Worm (Caenorhabditis elegans): ENCODE data around the gene Y53F4B.27.

The Y53F4B.27 gene

DNA sequence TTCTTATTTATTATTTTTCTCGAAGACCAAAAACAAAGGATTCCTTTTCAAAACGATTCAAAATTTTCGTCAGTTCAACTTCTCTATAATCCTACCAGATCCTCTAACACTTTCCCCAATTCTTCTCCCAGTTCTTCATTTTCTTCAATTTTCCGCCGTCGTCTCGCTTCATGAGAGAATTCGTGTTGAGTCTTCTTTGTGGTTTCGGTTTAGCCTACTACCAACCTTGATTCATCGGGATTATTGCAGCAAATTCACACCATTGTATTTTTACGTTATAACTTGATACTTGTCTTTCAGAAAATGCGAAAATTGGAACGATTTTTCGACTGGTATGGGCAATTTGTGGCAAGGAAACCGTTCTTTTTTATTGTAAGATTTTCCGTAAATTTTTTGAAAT is 12.2 kb downstream of the Y53F4B.27 start, which contains the start of gene ptr-20:
Gene ptr-20, plus strand, starts transcription at position 301 of the 400 bp plus-strand sequence.
- TF ChIP-seq unc-3 (GFP tag; conservative IDR thresholded peaks at IDR 0.05) (no peak), unc-3 (tag; optimal IDR thresholded peaks at IDR 0.05) (no peak), madf-2 (tag; optimal IDR thresholded peaks at IDR 0.05) (no peak), pha-2 (tag; optimal IDR thresholded peaks at IDR 0.05) (no peak), pax-1 (tag; optimal IDR thresholded peaks at IDR 0.05) (no peak), ets-4 (tag; optimal IDR thresholded peaks at IDR 0.05) (no peak), C38D4.7 (GFP tag; optimal IDR thresholded peaks at IDR 0.05) (no peak), ceh-31 (tag; optimal IDR thresholded peaks at IDR 0.05) (no peak), ceh-34 (tag; optimal IDR thresholded peaks at IDR 0.05) (no peak), ceh-30 (tag; optimal IDR thresholded peaks at IDR 0.05) (no peak), npax-4 (tag; optimal IDR thresholded peaks at IDR 0.05) (no peak)

DNA sequence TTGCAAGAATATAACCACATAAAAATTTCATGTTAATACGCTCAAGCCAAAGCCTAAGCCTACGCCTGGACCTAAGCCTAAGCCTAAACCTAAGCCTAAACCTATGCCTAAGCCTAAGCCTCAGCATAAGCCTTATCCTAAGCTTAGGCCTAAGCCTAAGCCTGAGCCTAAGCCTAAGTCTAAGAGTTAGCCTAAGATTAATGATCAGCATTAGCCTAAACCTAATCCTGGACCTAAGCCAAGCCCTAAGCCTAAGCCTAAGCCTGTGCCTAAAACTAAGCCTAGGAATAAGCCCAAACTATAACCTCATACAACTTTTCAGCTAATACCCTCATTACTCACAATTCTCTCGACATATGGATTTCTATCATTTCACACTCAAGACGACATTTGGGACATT is 12.7 kb downstream of the Y53F4B.27 start:
- no peak for TF ChIP-seq syd-9 (tag; optimal IDR thresholded peaks at IDR 0.05)
- peak; percentile 51 for TF ChIP-seq dve-1 (tag; optimal IDR thresholded peaks at IDR 0.05)

DNA sequence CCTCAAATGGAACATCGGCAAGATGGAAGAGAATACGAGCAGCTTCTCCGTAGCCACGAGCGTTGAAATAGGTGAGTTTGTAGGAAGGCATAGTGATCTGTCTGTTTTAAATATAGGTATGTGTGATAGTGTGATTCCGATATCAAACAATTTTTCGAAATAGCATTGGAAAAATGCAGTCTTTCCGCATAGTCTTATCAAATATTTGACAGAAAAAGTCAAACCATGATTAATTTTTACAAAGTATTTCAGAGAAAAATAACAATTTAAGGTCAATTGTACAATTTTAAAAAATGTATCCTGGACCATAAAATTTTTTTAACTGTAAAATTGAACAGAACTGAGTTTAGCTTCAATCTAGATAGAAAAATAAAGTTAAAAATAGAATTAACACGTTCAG is 18.8 kb downstream of the Y53F4B.27 start, which contains the start of gene gst-26:
Gene gst-26, minus strand, starts transcription at position 101 of the 400 bp plus-strand sequence.
- TF ChIP-seq fkh-6 (tag; optimal IDR thresholded peaks at IDR 0.05): no peak
- TF ChIP-seq ceh-14 (tag; optimal IDR thresholded peaks at IDR 0.05): no peak
- no peak for TF ChIP-seq syd-9 (tag; optimal IDR thresholded peaks at IDR 0.05)
- no peak for TF ChIP-seq unc-3 (GFP tag; conservative IDR thresholded peaks at IDR 0.05)
- TF ChIP-seq unc-3 (tag; optimal IDR thresholded peaks at IDR 0.05): no peak
- TF ChIP-seq ama-1 (optimal IDR thresholded peaks at IDR 0.05): no peak

DNA sequence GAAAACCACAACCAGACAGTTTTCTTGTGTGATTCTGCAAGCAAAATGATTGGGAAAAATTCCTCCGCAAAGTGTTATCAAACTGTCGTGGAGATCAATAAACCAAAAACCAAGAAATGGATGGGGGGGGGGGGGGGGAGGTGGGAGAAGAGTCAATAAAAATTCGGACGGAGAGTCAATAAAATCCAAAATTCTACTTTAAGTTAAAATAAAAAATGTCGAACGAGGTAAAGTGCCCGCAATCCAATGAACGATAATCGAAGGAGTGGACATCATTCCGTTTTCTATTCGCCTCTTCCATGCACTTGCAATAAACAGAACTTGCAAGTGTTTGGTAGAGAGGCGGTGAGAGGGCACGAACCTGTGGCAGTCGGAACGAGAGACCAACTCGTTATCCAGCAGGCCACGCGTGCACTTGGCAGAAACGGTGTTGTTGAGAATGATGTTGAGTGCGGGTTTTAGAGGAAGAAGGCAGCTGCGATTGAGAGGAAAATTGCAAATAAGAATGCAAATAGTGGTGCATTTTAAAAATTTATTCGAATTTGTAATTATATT is 20.1 kb downstream of the Y53F4B.27 start, which contains the start of gene gst-27:
Gene gst-27, minus strand, starts transcription at position 51 of the 555 bp plus-strand sequence.
- TF ChIP-seq syd-9 (tag; optimal IDR thresholded peaks at IDR 0.05) (peak; percentile 75), ahr-1 (tag; optimal IDR thresholded peaks at IDR 0.05) (peak; percentile 63), F13H6.1 (tag; optimal IDR thresholded peaks at IDR 0.05) (peak; percentile 74), sox-4 (tag; optimal IDR thresholded peaks at IDR 0.05) (peak; percentile 87), hlh-15 (tag; optimal IDR thresholded peaks at IDR 0.05) (peak; percentile 9), T23F11.4 (GFP tag; optimal IDR thresholded peaks at IDR 0.05) (peak; percentile 66), ceh-24 (tag; optimal IDR thresholded peaks at IDR 0.05) (peak; percentile 55), ceh-45 (GFP tag; IDR thresholded peaks at IDR 0.05) (peak; percentile 68), rnt-1 (tag; optimal IDR thresholded peaks at IDR 0.05) (peak; percentile 82), K02D7.2 (tag; optimal IDR thresholded peaks at IDR 0.05) (peak; percentile 69), C38D4.7 (GFP tag; optimal IDR thresholded peaks at IDR 0.05) (peak; percentile 76), unc-42 (tag; optimal IDR thresholded peaks at IDR 0.05) (peak; percentile 59), tbx-2 (tag; optimal IDR thresholded peaks at IDR 0.05) (peak; percentile 70), zip-5 (tag; optimal IDR thresholded peaks at IDR 0.05) (peak; percentile 53), ceh-6 (GFP tag; optimal IDR thresholded peaks at IDR 0.05) (peak; percentile 85), ceh-18 (tag; optimal IDR thresholded peaks at IDR 0.05) (peak; percentile 83), tbx-7 (tag; optimal IDR thresholded peaks at IDR 0.05) (peak; percentile 49), pqm-1 (tag; optimal IDR thresholded peaks at IDR 0.05) (peak; percentile 72), npax-4 (tag; optimal IDR thresholded peaks at IDR 0.05) (peak; percentile 62), fkh-10 (GFP tag; optimal IDR thresholded peaks at IDR 0.05) (peak; percentile 49), ref-2 (tag; optimal IDR thresholded peaks at IDR 0.05) (peak; percentile 81), ceh-30 (tag; optimal IDR thresholded peaks at IDR 0.05) (peak; percentile 48), ceh-31 (tag; optimal IDR thresholded peaks at IDR 0.05) (peak; percentile 73), mec-3 (tag; optimal IDR thresholded peaks at IDR 0.05; ENCODE audit: borderline replicate concordance) (no peak), pag-3 (tag; optimal IDR thresholded peaks at IDR 0.05; ENCODE audit: borderline replicate concordance) (peak; percentile 34), K09A11.1 (tag; optimal IDR thresholded peaks at IDR 0.05; ENCODE audit: insufficient read depth) (peak; percentile 61), Y22D7AL.16 (tag; optimal IDR thresholded peaks at IDR 0.05) (peak; percentile 74), lin-11 (tag; optimal IDR thresholded peaks at IDR 0.05) (peak; percentile 77), madf-2 (tag; optimal IDR thresholded peaks at IDR 0.05) (peak; percentile 72), ama-1 (optimal IDR thresholded peaks at IDR 0.05) (no peak), lim-6 (tag; optimal IDR thresholded peaks at IDR 0.05) (peak; percentile 47), ztf-16 (tag; optimal IDR thresholded peaks at IDR 0.05) (peak; percentile 86), C08G9.2 (tag; optimal IDR thresholded peaks at IDR 0.05) (peak; percentile 75), ceh-22 (tag; optimal IDR thresholded peaks at IDR 0.05) (peak; percentile 23), fax-1 (tag; optimal IDR thresholded peaks at IDR 0.05) (peak; percentile 77), pat-9 (tag; optimal IDR thresholded peaks at IDR 0.05) (peak; percentile 81), nfya-1 (tag; optimal IDR thresholded peaks at IDR 0.05) (peak; percentile 87)
